Fruit fly (Drosophila melanogaster): ENCODE results near the gene CG32163.

CG32163 gene

DNA sequence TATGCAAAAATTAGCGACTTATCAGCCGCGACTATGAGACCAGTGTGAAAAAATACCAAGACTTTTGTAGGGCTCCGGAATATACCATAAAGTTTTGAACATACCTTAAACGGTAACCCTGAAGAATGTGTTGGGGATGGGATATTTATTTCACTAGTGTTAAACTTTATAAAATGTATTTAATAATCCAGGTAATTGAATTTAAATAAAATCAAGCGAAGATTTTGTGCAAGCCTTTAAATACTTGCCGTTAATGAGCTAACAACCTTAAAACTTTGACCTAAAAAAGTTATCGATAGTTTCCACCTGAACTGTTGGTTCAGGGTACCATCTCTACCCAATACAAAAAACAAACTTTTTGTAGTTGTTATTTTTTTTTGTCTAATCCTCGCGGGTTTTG lies 25.2 kb downstream of the CG32163 start, which contains the start of gene CG4101 (continued):
- TF ChIP-seq CG10669 (GFP tag; optimal IDR thresholded peaks at IDR 0.05) = peak; percentile 69
- peak; percentile 49 for TF ChIP-seq CG11902 (GFP tag; optimal IDR thresholded peaks at IDR 0.05)
- TF ChIP-seq Sox15 (GFP tag; optimal IDR thresholded peaks at IDR 0.05) = peak; percentile 59
- TF ChIP-seq lz (GFP tag; optimal IDR thresholded peaks at IDR 0.05) = peak; percentile 85
- TF ChIP-seq CG6163 (GFP tag; IDR thresholded peaks at IDR 0.05) = peak; percentile 73
- peak; percentile 16 for TF ChIP-seq CG9139 (GFP tag; optimal IDR thresholded peaks at IDR 0.05)
- TF ChIP-seq fd85E (GFP tag; optimal IDR thresholded peaks at IDR 0.05) = peak; percentile 10
- peak; percentile 78 for TF ChIP-seq Ets21C (GFP tag; optimal IDR thresholded peaks at IDR 0.05)
- peak; percentile 46 for TF ChIP-seq spab (GFP tag; optimal IDR thresholded peaks at IDR 0.05)
- peak; percentile 53 for TF ChIP-seq CG8319 (GFP tag; optimal IDR thresholded peaks at IDR 0.05)
- peak; percentile 56 for TF ChIP-seq CG6808 (GFP tag; optimal IDR thresholded peaks at IDR 0.05)
- peak; percentile 80 for TF ChIP-seq acj6 (GFP tag; optimal IDR thresholded peaks at IDR 0.05)
- TF ChIP-seq Hr38 (GFP tag; optimal IDR thresholded peaks at IDR 0.05) = no peak
- peak; percentile 87 for TF ChIP-seq Hr39 (GFP tag; optimal IDR thresholded peaks at IDR 0.05)
- peak; percentile 71 for TF ChIP-seq Ets96B (tag; optimal IDR thresholded peaks at IDR 0.05)
- peak; percentile 74 for TF ChIP-seq topi (GFP tag; optimal IDR thresholded peaks at IDR 0.05)
- TF ChIP-seq dsx (GFP tag; optimal IDR thresholded peaks at IDR 0.05; ENCODE audit: poor library complexity, severe bottlenecking) = peak; percentile 56
- TF ChIP-seq CG8119 (GFP tag; IDR thresholded peaks at IDR 0.05) = peak; percentile 65; the same call in 2 of the 3 replicates
- TF ChIP-seq CG8632 (GFP tag; optimal IDR thresholded peaks at IDR 0.05) = peak; percentile 67
- peak; percentile 81 for TF ChIP-seq Sox102F (GFP tag; optimal IDR thresholded peaks at IDR 0.05)

DNA sequence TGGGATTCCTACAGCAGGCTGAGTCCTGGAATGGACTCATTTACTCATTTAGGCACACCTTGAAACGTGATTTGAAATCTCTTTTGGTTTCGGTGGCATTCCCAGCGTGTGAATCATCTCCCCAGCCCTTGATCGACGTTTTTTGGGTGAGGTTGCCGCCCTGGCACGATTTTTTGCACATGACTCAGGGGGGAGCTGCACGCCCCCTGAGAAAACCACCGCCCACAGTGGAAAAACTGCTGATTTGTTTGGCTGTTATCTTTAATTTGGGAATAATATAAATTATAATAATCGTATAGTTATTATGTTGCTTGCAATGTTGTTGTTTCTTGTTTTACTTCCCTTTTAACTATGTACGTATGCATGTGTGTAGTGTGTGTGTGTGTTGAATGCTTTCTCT lies 26.0 kb downstream of the CG32163 start:
- TF ChIP-seq Met (GFP tag; optimal IDR thresholded peaks at IDR 0.05) (peak; percentile 1), ss (GFP tag; optimal IDR thresholded peaks at IDR 0.05) (no peak), CG6163 (GFP tag; IDR thresholded peaks at IDR 0.05) (no peak), CG10669 (GFP tag; optimal IDR thresholded peaks at IDR 0.05) (no peak), Ets21C (GFP tag; optimal IDR thresholded peaks at IDR 0.05) (no peak), eg (GFP tag; IDR thresholded peaks at IDR 0.05) (no peak), CG3032 (tag; optimal IDR thresholded peaks at IDR 0.05) (no peak), Hr4 (GFP tag; optimal IDR thresholded peaks at IDR 0.05) (peak; percentile 23), esn (GFP tag; optimal IDR thresholded peaks at IDR 0.05) (peak; percentile 26), CG31627 (GFP tag; optimal IDR thresholded peaks at IDR 0.05) (peak; percentile 14), achi (GFP tag; optimal IDR thresholded peaks at IDR 0.05) (no peak), pdm3 (GFP tag; optimal IDR thresholded peaks at IDR 0.05) (no peak), Sox102F (GFP tag; optimal IDR thresholded peaks at IDR 0.05) (peak; percentile 21), Sox15 (GFP tag; optimal IDR thresholded peaks at IDR 0.05) (no peak), Eip93F (GFP tag; optimal IDR thresholded peaks at IDR 0.05) (peak; percentile 3), Gug (GFP tag; IDR thresholded peaks at IDR 0.05) (no peak), salr (GFP tag; optimal IDR thresholded peaks at IDR 0.05) (no peak), fd85E (GFP tag; optimal IDR thresholded peaks at IDR 0.05) (no peak), CG8319 (GFP tag; optimal IDR thresholded peaks at IDR 0.05) (no peak), CG11902 (GFP tag; optimal IDR thresholded peaks at IDR 0.05) (no peak), CG15336 (GFP tag; IDR thresholded peaks at IDR 0.05) (peak; percentile 14; the same call in 1 of the 2 replicates), svp (GFP tag) (peak; percentile 79), CG6808 (GFP tag; optimal IDR thresholded peaks at IDR 0.05) (no peak), dsx (GFP tag; optimal IDR thresholded peaks at IDR 0.05; ENCODE audit: poor library complexity, severe bottlenecking) (no peak), Eip78C (GFP tag) (peak; percentile 53), CG11762 (GFP tag; optimal IDR thresholded peaks at IDR 0.05; ENCODE audit: insufficient read depth) (no peak), topi (GFP tag; optimal IDR thresholded peaks at IDR 0.05) (no peak), lz (GFP tag; optimal IDR thresholded peaks at IDR 0.05) (no peak), CG9139 (GFP tag; optimal IDR thresholded peaks at IDR 0.05) (no peak), cyc (GFP tag; optimal IDR thresholded peaks at IDR 0.05) (no peak), Smox (GFP tag; optimal IDR thresholded peaks at IDR 0.05) (no peak), acj6 (GFP tag; optimal IDR thresholded peaks at IDR 0.05) (peak; percentile 2), Sox14 (GFP tag; optimal IDR thresholded peaks at IDR 0.05) (peak; percentile 34), CG34406 (GFP tag; optimal IDR thresholded peaks at IDR 0.05) (no peak), CG6854 (GFP tag; optimal IDR thresholded peaks at IDR 0.05) (no peak), CG10631 (GFP tag; optimal IDR thresholded peaks at IDR 0.05) (no peak), CG6276 (GFP tag; optimal IDR thresholded peaks at IDR 0.05) (no peak)
